Fruit fly (Drosophila melanogaster): ENCODE results near the gene tzn.

tzn gene

dm6 chr3L:20798325-20798846 lies at the start of gene tzn, which contains the start of gene CG3698 (continued):
- TF ChIP-seq PHDP (tag; optimal IDR thresholded peaks at IDR 0.05) (peak; percentile 91), tup (GFP tag; optimal IDR thresholded peaks at IDR 0.05) (peak; percentile 65), CG7745 (tag; optimal IDR thresholded peaks at IDR 0.05) (no peak), gt (GFP tag; IDR thresholded peaks at IDR 0.05) (peak; percentile 89), sr (GFP tag; IDR thresholded peaks at IDR 0.05) (peak; percentile 88), oc (tag; optimal IDR thresholded peaks at IDR 0.05) (no peak), vvl (GFP tag; IDR thresholded peaks at IDR 0.05) (peak; percentile 97), prd (optimal IDR thresholded peaks at IDR 0.05) (no peak), prd (GFP tag; IDR thresholded peaks at IDR 0.05) (peak; percentile 85), CG13775 (GFP tag; optimal IDR thresholded peaks at IDR 0.05) (peak; percentile 97), Bteb2 (GFP tag; optimal IDR thresholded peaks at IDR 0.05) (peak; percentile 82), Taf1 (GFP tag; IDR thresholded peaks at IDR 0.05) (peak; percentile 81), CG4328 (GFP tag; optimal IDR thresholded peaks at IDR 0.05) (peak; percentile 94), Dbx (GFP tag; IDR thresholded peaks at IDR 0.05) (peak; percentile 93), lbe (GFP tag; optimal IDR thresholded peaks at IDR 0.05) (no peak), CG3163 (GFP tag; optimal IDR thresholded peaks at IDR 0.05) (peak; percentile 58), HmgZ (tag; optimal IDR thresholded peaks at IDR 0.05) (peak; percentile 94), D (optimal IDR thresholded peaks at IDR 0.05) (peak; percentile 16), D (GFP tag; optimal IDR thresholded peaks at IDR 0.05) (peak; percentile 94), ewg (GFP tag; optimal IDR thresholded peaks at IDR 0.05) (peak; percentile 93), CG7928 (GFP tag; optimal IDR thresholded peaks at IDR 0.05) (peak; percentile 76), ci (GFP tag; IDR thresholded peaks at IDR 0.05) (peak; percentile 99), Fer1 (GFP tag; optimal IDR thresholded peaks at IDR 0.05) (peak; percentile 96), Side (GFP tag; optimal IDR thresholded peaks at IDR 0.05) (peak; percentile 86), bsh (GFP tag; optimal IDR thresholded peaks at IDR 0.05) (peak in 1 of 2 experiments; percentile 89), CG7786 (GFP tag; optimal IDR thresholded peaks at IDR 0.05) (peak; percentile 62), CG17612 (GFP tag; IDR thresholded peaks at IDR 0.05) (peak; percentile 78; the same call in 1 of the 2 replicates), psq (GFP tag; optimal IDR thresholded peaks at IDR 0.05) (peak; percentile 87), eyg (GFP tag; optimal IDR thresholded peaks at IDR 0.05) (peak; percentile 82), CG2202 (tag; optimal IDR thresholded peaks at IDR 0.05) (peak; percentile 89), ERR (GFP tag; optimal IDR thresholded peaks at IDR 0.05) (peak; percentile 46), CG15073 (GFP tag; optimal IDR thresholded peaks at IDR 0.05) (peak; percentile 52), CG17568 (GFP tag; optimal IDR thresholded peaks at IDR 0.05) (no peak), Nf-YB (GFP tag; optimal IDR thresholded peaks at IDR 0.05) (peak; percentile 77), tll (GFP tag; optimal IDR thresholded peaks at IDR 0.05) (peak in 1 of 2 experiments; percentile 61), Mrtf (GFP tag; IDR thresholded peaks at IDR 0.05) (peak; percentile 90), sima (GFP tag; optimal IDR thresholded peaks at IDR 0.05) (peak; percentile 76), CG18764 (GFP tag; optimal IDR thresholded peaks at IDR 0.05) (peak; percentile 94), rib (GFP tag; IDR thresholded peaks at IDR 0.05) (peak; percentile 84), jing (GFP tag; optimal IDR thresholded peaks at IDR 0.05) (peak; percentile 83), CG14014 (GFP tag; IDR thresholded peaks at IDR 0.05) (peak; percentile 91), CG1647 (GFP tag; optimal IDR thresholded peaks at IDR 0.05) (peak; percentile 71), Bdp1 (GFP tag; optimal IDR thresholded peaks at IDR 0.05) (peak; percentile 80), amos (GFP tag; IDR thresholded peaks at IDR 0.05; ENCODE audit: partially characterized antibody) (no peak), tx (GFP tag; optimal IDR thresholded peaks at IDR 0.05) (peak; percentile 54), CG10366 (GFP tag; IDR thresholded peaks at IDR 0.05) (peak; percentile 94), CG14050 (GFP tag; IDR thresholded peaks at IDR 0.05) (peak; percentile 91), jumu (GFP tag; optimal IDR thresholded peaks at IDR 0.05) (peak; percentile 52), peb (GFP tag; IDR thresholded peaks at IDR 0.05) (peak; percentile 68), CG10959 (GFP tag; IDR thresholded peaks at IDR 0.05) (peak; percentile 88), zen (tag; optimal IDR thresholded peaks at IDR 0.05) (peak; percentile 94)
